Fruit fly (Drosophila melanogaster) whole organism, embryonic: Measurements from ENCODE around the gene Pss.
A peak's percentile ranks its signal among the peaks of the same experiment; 100 is the strongest.

Source experiments
- Atf6 ChIP-seq: fragments of 200-800 bp; sonication (Bioruptor generic); IDR thresholded peaks from 2 replicates; pipeline ENCODE4 v1.3.6; 2022; ENCODE audit warnings: missing biosample characterization, missing genetic modification characterization
- CG11504 ChIP-seq: fragments of 200-800 bp; sonication (Bioruptor generic); optimal IDR thresholded peaks from 3 replicates; lab custom pipeline; 2019; ENCODE audit warnings: missing biosample characterization, mild to moderate bottlenecking, missing genetic modification characterization, moderate library complexity
- CG12942 ChIP-seq: fragments of 200-800 bp; sonication (Bioruptor generic); optimal IDR thresholded peaks from 3 replicates; lab custom pipeline; 2016; ENCODE audit warnings: missing biosample characterization, missing genetic modification characterization
- CG1603 ChIP-seq: fragments of 200-800 bp; sonication (Bioruptor generic); optimal IDR thresholded peaks from 2 replicates; lab custom pipeline; 2019; ENCODE audit warnings: missing biosample characterization, mild to moderate bottlenecking, missing genetic modification characterization, moderate library complexity
- CG17385 ChIP-seq: fragments of 200-800 bp; sonication (Bioruptor generic); optimal IDR thresholded peaks from 3 replicates; lab custom pipeline; 2018; ENCODE audit warnings: missing biosample characterization, mild to moderate bottlenecking, missing genetic modification characterization
- CG2712 ChIP-seq: fragments of 200-800 bp; optimal IDR thresholded peaks from 3 replicates; lab custom pipeline; 2019; ENCODE audit warnings: missing biosample characterization, mild to moderate bottlenecking, missing genetic modification characterization, moderate library complexity
- CG31441 ChIP-seq: fragments of 200-800 bp; sonication (Bioruptor generic); IDR thresholded peaks from 2 replicates; pipeline ENCODE4 v1.3.6; 2022; ENCODE audit warnings: missing biosample characterization, missing genetic modification characterization
- CG3163 ChIP-seq: fragments of 200-800 bp; sonication (Bioruptor generic); optimal IDR thresholded peaks from 3 replicates; lab custom pipeline; 2016; ENCODE audit warnings: missing biosample characterization, missing genetic modification characterization
- CG33213 ChIP-seq: fragments of 200-800 bp; sonication (Bioruptor generic); optimal IDR thresholded peaks from 3 replicates; lab custom pipeline; 2016; ENCODE audit warnings: missing biosample characterization, missing genetic modification characterization
- CG34376 ChIP-seq: fragments of 200-800 bp; sonication (Bioruptor generic); optimal IDR thresholded peaks from 2 replicates; lab custom pipeline; 2018; ENCODE audit warnings: missing biosample characterization, mild to moderate bottlenecking, missing genetic modification characterization
- CG3847 ChIP-seq: fragments of 200-800 bp; sonication (Bioruptor generic); IDR thresholded peaks from 2 replicates; pipeline ENCODE4 v1.3.6; 2022; ENCODE audit warnings: missing biosample characterization, missing genetic modification characterization
- CG3995 ChIP-seq: fragments of 200-800 bp; sonication (Bioruptor generic); optimal IDR thresholded peaks from 3 replicates; lab custom pipeline; 2016; ENCODE audit warnings: missing biosample characterization, missing genetic modification characterization
- CG7963 ChIP-seq: fragments of 200-800 bp; sonication (Bioruptor generic); IDR thresholded peaks from 3 replicates; pipeline ENCODE4 v1.3.6; 2022; ENCODE audit warnings: missing biosample characterization, missing genetic modification characterization; ENCODE audit not compliant: partially characterized antibody
- CG8290 ChIP-seq, 3 experiments: fragments of 200-800 bp; sonication (Bioruptor generic); optimal IDR thresholded peaks; 2 replicates each; lab custom pipeline; 2016 to 2019; ENCODE audit warnings: missing biosample characterization in 3 of 3, missing genetic modification characterization in 3 of 3, mild to moderate bottlenecking in 2 of 3, moderate library complexity in 1 of 3
- CG9817 ChIP-seq: fragments of 200-800 bp; sonication (Bioruptor generic); optimal IDR thresholded peaks from 2 replicates; lab custom pipeline; 2018; ENCODE audit warnings: missing biosample characterization, mild to moderate bottlenecking, missing genetic modification characterization, moderate library complexity
- CTCF ChIP-seq: fragments of 200-800 bp; sonication (Bioruptor generic); optimal IDR thresholded peaks from 2 replicates; lab custom pipeline; 2017; ENCODE audit warnings: missing biosample characterization, mild to moderate bottlenecking, missing genetic modification characterization, moderate library complexity
- Doc3 ChIP-seq: fragments of 200-800 bp; sonication (Bioruptor generic); IDR thresholded peaks from 3 replicates; pipeline ENCODE4 v1.3.6; 2022; ENCODE audit warnings: missing biosample characterization, missing genetic modification characterization; ENCODE audit not compliant: partially characterized antibody
- Dp ChIP-seq: fragments of 200-800 bp; sonication (Bioruptor generic); optimal IDR thresholded peaks from 2 replicates; lab custom pipeline; 2018; ENCODE audit warnings: missing biosample characterization, mild to moderate bottlenecking, missing genetic modification characterization, moderate library complexity
- E2f2 ChIP-seq: fragments of 200-800 bp; sonication (Bioruptor generic); IDR thresholded peaks from 2 replicates; pipeline ENCODE4 v1.3.6; 2022; ENCODE audit warnings: missing biosample characterization, missing genetic modification characterization
- Ets65A ChIP-seq: fragments of 200-800 bp; sonication (Bioruptor generic); peaks from one replicate; lab custom pipeline; 2016; ENCODE audit warnings: missing biosample characterization, missing genetic modification characterization
- Ets97D ChIP-seq: fragments of 200-800 bp; sonication (Bioruptor generic); optimal IDR thresholded peaks from 3 replicates; lab custom pipeline; 2016; ENCODE audit warnings: missing biosample characterization, missing genetic modification characterization
- Hmr ChIP-seq: fragments of 200-800 bp; sonication (Bioruptor generic); optimal IDR thresholded peaks from 3 replicates; lab custom pipeline; 2017; ENCODE audit warnings: mild to moderate bottlenecking, missing biosample characterization, missing genetic modification reagents, missing genetic modification characterization
- Hr78 ChIP-seq, 2 experiments: fragments of 200-800 bp in 1 of 2; fragments of >200 bp in 1 of 2; sonication (Bioruptor generic) in 1 of 2; optimal IDR thresholded peaks; 2 replicates each; lab custom pipeline; 2017 to 2019; ENCODE audit warnings: missing biosample characterization in 2 of 2, missing genetic modification characterization in 2 of 2, mild to moderate bottlenecking in 1 of 2, moderate library complexity in 1 of 2
- Lhr ChIP-seq: fragments of 200-800 bp; sonication (Bioruptor generic); optimal IDR thresholded peaks from 3 replicates; lab custom pipeline; 2017; ENCODE audit warnings: mild to moderate bottlenecking, missing biosample characterization, missing genetic modification reagents, missing genetic modification characterization
- MBD-R2 ChIP-seq: fragments of 200-800 bp; sonication (Bioruptor generic); IDR thresholded peaks from 2 replicates; pipeline ENCODE4 v1.3.6; 2022; ENCODE audit warnings: missing biosample characterization, missing genetic modification characterization
- Med ChIP-seq: fragments of 200-800 bp; sonication (Bioruptor generic); peaks from one replicate; lab custom pipeline; 2016; ENCODE audit warnings: missing biosample characterization, missing genetic modification characterization, mild to moderate bottlenecking, inconsistent platforms, moderate library complexity
- Myb ChIP-seq: fragments of 200-800 bp; sonication (Bioruptor generic); optimal IDR thresholded peaks from 2 replicates; lab custom pipeline; 2016; ENCODE audit warnings: missing biosample characterization, missing genetic modification characterization
- Scr ChIP-seq: fragments of 200-800 bp; sonication (Bioruptor generic); IDR thresholded peaks from 2 replicates; pipeline ENCODE4 v1.3.6; 2022; ENCODE audit warnings: missing biosample characterization, missing genetic modification characterization; ENCODE audit not compliant: partially characterized antibody
- bab2 ChIP-seq: fragments of 200-800 bp; sonication (Bioruptor generic); optimal IDR thresholded peaks from 2 replicates; lab custom pipeline; 2016; ENCODE audit warnings: missing biosample characterization, missing genetic modification characterization
- ewg ChIP-seq: fragments of 200-800 bp; sonication (Bioruptor generic); optimal IDR thresholded peaks from 3 replicates; lab custom pipeline; 2017; ENCODE audit warnings: mild to moderate bottlenecking, missing biosample characterization, missing genetic modification reagents, missing genetic modification characterization
- gem ChIP-seq: fragments of 200-800 bp; sonication (Bioruptor generic); optimal IDR thresholded peaks from 2 replicates; lab custom pipeline; 2019; ENCODE audit warnings: missing biosample characterization, mild to moderate bottlenecking, missing genetic modification characterization, moderate library complexity
- gro ChIP-seq: fragments of 200-800 bp; sonication (Bioruptor generic); optimal IDR thresholded peaks from 2 replicates; lab custom pipeline; 2016; ENCODE audit warnings: missing biosample characterization, missing genetic modification characterization
- inv ChIP-seq: fragments of 200-800 bp; sonication (Bioruptor generic); IDR thresholded peaks from 2 replicates; pipeline ENCODE4 v1.3.6; 2022; ENCODE audit warnings: missing biosample characterization, missing genetic modification characterization; ENCODE audit not compliant: partially characterized antibody
- lab ChIP-seq: fragments of 200-800 bp; sonication (Bioruptor generic); optimal IDR thresholded peaks from 3 replicates; lab custom pipeline; 2017; ENCODE audit warnings: missing biosample characterization, missing genetic modification characterization, mild to moderate bottlenecking, moderate library complexity, missing genetic modification reagents
- phol ChIP-seq: fragments of 200-800 bp; sonication (Bioruptor generic); optimal IDR thresholded peaks from 3 replicates; lab custom pipeline; 2018; ENCODE audit warnings: missing biosample characterization, mild to moderate bottlenecking, missing genetic modification characterization, moderate library complexity
- pzg ChIP-seq: fragments of 200-800 bp; sonication (Bioruptor generic); optimal IDR thresholded peaks from 3 replicates; lab custom pipeline; 2018; ENCODE audit warnings: missing biosample characterization, mild to moderate bottlenecking, missing genetic modification characterization, moderate library complexity
- sens ChIP-seq: fragments of 200-800 bp; sonication (Bioruptor generic); peaks from one replicate; lab custom pipeline; 2016; ENCODE audit warnings: missing biosample characterization, missing genetic modification characterization
- sna ChIP-seq: fragments of 200-800 bp; sonication (Bioruptor generic); IDR thresholded peaks from 2 replicates; pipeline ENCODE4 v1.3.6; 2022; ENCODE audit warnings: missing biosample characterization, missing genetic modification characterization; ENCODE audit not compliant: partially characterized antibody
- sqz ChIP-seq: fragments of 200-800 bp; sonication (Bioruptor generic); optimal IDR thresholded peaks from 3 replicates; lab custom pipeline; 2018; ENCODE audit warnings: missing biosample characterization, mild to moderate bottlenecking, missing genetic modification characterization
- stwl ChIP-seq: fragments of 200-800 bp; sonication (Bioruptor generic); optimal IDR thresholded peaks from 3 replicates; lab custom pipeline; 2018; ENCODE audit warnings: missing biosample characterization, mild to moderate bottlenecking, missing genetic modification characterization, moderate library complexity
- trem ChIP-seq: fragments of 200-800 bp; optimal IDR thresholded peaks from 3 replicates; lab custom pipeline; 2019; ENCODE audit warnings: missing biosample characterization, mild to moderate bottlenecking, missing genetic modification characterization, moderate library complexity
- unc-4 ChIP-seq: fragments of 200-800 bp; sonication (Bioruptor generic); IDR thresholded peaks from 2 replicates; pipeline ENCODE4 v1.3.6; 2022; ENCODE audit warnings: missing biosample characterization, missing genetic modification characterization; ENCODE audit not compliant: partially characterized antibody
- zen ChIP-seq: fragments of 200-800 bp; sonication (Bioruptor generic); optimal IDR thresholded peaks from 3 replicates; lab custom pipeline; 2018; ENCODE audit warnings: missing biosample characterization, mild to moderate bottlenecking, missing genetic modification characterization, moderate library complexity
- zfh2 ChIP-seq: fragments of 200-800 bp; sonication (Bioruptor generic); optimal IDR thresholded peaks from 2 replicates; lab custom pipeline; 2016; ENCODE audit warnings: missing biosample characterization, missing genetic modification characterization

The Pss gene

DNA sequence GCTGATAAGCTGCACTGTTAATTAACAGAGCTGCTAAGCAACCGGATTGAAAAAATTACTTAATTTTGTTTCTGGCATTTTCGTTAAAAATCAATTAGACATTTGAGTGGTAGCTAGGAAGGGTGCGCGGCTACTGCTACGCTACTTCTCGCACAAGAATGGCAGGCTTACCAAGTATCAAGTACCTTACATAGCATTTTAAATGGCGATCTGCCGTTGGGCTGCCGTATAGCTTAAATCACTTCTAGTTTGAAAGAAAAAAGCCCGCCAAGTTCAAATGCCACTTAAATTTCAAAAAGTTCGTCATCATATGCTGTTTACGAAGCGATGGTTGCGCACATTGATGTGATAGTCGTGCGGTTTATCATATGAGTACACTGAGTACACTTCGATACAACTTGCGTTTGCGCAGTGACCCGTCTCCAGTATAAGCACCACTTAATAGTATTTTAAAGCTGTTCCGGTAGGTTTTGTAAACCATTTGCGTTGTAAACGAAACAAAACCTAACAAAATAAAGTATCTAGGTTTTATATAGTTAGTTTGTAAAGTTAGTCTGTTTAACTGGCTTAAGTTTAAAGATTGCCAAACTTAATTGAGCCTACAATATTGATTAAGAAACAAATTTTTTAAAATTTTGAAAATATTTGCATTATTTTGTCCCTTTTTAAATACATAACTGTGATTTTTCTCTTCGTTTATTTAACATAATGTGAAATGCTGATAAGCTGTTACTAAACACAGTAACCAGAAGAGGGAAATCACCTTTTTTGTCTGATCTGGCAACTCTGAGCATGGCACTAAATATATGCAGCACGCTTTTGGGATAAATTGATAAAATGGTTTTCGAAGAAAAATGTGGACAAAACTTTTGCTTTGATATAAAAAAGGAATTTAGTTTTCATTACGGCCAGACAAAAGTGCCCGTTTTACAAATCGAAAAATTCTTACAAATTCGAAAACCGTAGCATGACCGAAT is 15.3 kb upstream of the Pss start:
- TF ChIP-seq CTCF (GFP tag; lab: Kevin White, UChicago) = peak; percentile 67
- TF ChIP-seq CG33213 (GFP tag; lab: Kevin White, UChicago) = peak; percentile 3
- 0 out of 2 replicates have a peak, but pooled peaks have one; percentile 2 for TF ChIP-seq MBD-R2 (GFP tag; lab: Robert Waterston, UW)
- TF ChIP-seq zen (tag; lab: Kevin White, UChicago) = peak; percentile 14
- TF ChIP-seq Ets65A (GFP tag; lab: Kevin White, UChicago) = peak; percentile 79
- TF ChIP-seq Dp (GFP tag; lab: Kevin White, UChicago) = peak; percentile 75
- 0 out of 2 replicates have a peak, but pooled peaks have one; percentile 26 for TF ChIP-seq CG31441 (GFP tag; lab: Robert Waterston, UW)
- TF ChIP-seq sens (GFP tag; lab: Kevin White, UChicago) = peak; percentile 86
- peak; percentile 77 for TF ChIP-seq Lhr (GFP tag; lab: Kevin White, UChicago)
- peak in 1 of 2 experiments; percentile 92 for TF ChIP-seq Hr78 (GFP tag; optimal IDR thresholded peaks at IDR 0.05; lab: Kevin White, UChicago)
- TF ChIP-seq CG7963 (GFP tag; lab: Robert Waterston, UW) = 0 out of 3 replicates have a peak, but pooled peaks have one; percentile 11
- no peak for TF ChIP-seq zfh2
- TF ChIP-seq Scr (GFP tag; lab: Robert Waterston, UW) = peak; percentile 43; the same call in 1 of the 2 replicates
- TF ChIP-seq phol (tag; lab: Kevin White, UChicago) = peak; percentile 4
- TF ChIP-seq Ets97D (GFP tag; lab: Kevin White, UChicago) = peak; percentile 0
- no peak for TF ChIP-seq CG12942 (GFP tag; lab: Kevin White, UChicago)
- TF ChIP-seq CG17385 = no peak
- no peak for TF ChIP-seq lab (GFP tag; lab: Kevin White, UChicago)
- TF ChIP-seq Med (GFP tag; lab: Kevin White, UChicago) = peak; percentile 80
- no peak for TF ChIP-seq CG34376 (GFP tag; lab: Kevin White, UChicago)
- no peak for TF ChIP-seq CG9817 (tag; lab: Kevin White, UChicago)
- no peak for TF ChIP-seq sqz (GFP tag; lab: Kevin White, UChicago)
- TF ChIP-seq CG3995 (GFP tag; lab: Kevin White, UChicago) = peak; percentile 96
- peak; percentile 36; the same call in 1 of the 2 replicates for TF ChIP-seq CG3847 (GFP tag; lab: Robert Waterston, UW)
- TF ChIP-seq sna (GFP tag; lab: Robert Waterston, UW) = 0 out of 2 replicates have a peak, but pooled peaks have one; percentile 15
- peak; percentile 45 for TF ChIP-seq CG1603 (tag; lab: Kevin White, UChicago)
- peak; percentile 36 for TF ChIP-seq Hmr
- TF ChIP-seq Atf6 = no peak
- peak; percentile 83 for TF ChIP-seq stwl (tag; lab: Kevin White, UChicago)
- no peak for TF ChIP-seq inv (GFP tag; lab: Robert Waterston, UW)
- peak; percentile 57; the same call in 1 of the 3 replicates for TF ChIP-seq Doc3
- TF ChIP-seq E2f2 (GFP tag; lab: Robert Waterston, UW) = peak; percentile 85
- 0 out of 2 replicates have a peak, but pooled peaks have one; percentile 11 for TF ChIP-seq unc-4 (GFP tag; lab: Robert Waterston, UW)
- TF ChIP-seq Myb = peak; percentile 59
- peak; percentile 28 for TF ChIP-seq CG3163
- TF ChIP-seq pzg = peak; percentile 23
- no peak for TF ChIP-seq CG8290 (GFP tag; optimal IDR thresholded peaks at IDR 0.05; lab: Kevin White, UChicago)
- TF ChIP-seq CG8290 (tag; optimal IDR thresholded peaks at IDR 0.05; lab: Kevin White, UChicago) = peak in 1 of 2 experiments; percentile 55
- TF ChIP-seq CG11504 (tag; lab: Kevin White, UChicago) = peak; percentile 14
- TF ChIP-seq CG2712 (tag; lab: Kevin White, UChicago) = peak; percentile 24
- TF ChIP-seq ewg (GFP tag; lab: Kevin White, UChicago) = peak; percentile 81
- TF ChIP-seq gro (GFP tag; lab: Kevin White, UChicago) = peak; percentile 25
- no peak for TF ChIP-seq bab2 (GFP tag; lab: Kevin White, UChicago)
- TF ChIP-seq gem (tag; lab: Kevin White, UChicago) = no peak
- TF ChIP-seq trem (tag; lab: Kevin White, UChicago) = peak; percentile 7
